Fruit fly (Drosophila melanogaster): ENCODE data around the gene PIG-Wa.

- TF ChIP-seq pan (optimal IDR thresholded peaks at IDR 0.05), result no peak
- no peak for TF ChIP-seq EcR (GFP tag; optimal IDR thresholded peaks at IDR 0.05)
- TF ChIP-seq CG8478 (optimal IDR thresholded peaks at IDR 0.05), result no peak
- TF ChIP-seq usp (GFP tag; optimal IDR thresholded peaks at IDR 0.05), result no peak
Observed at dm6 chr2L:2391321-2391720, 8.3 kb downstream of the PIG-Wa start, which contains the start of gene CG46448.

All from whole organism.